Fruit fly (Drosophila melanogaster) whole organism, wandering third instar larva: ENCODE data around the gene CG3407.

Source experiments
- CG32264 ChIP-seq: fragments of 200-800 bp; sonication (Bioruptor generic); optimal IDR thresholded peaks from 2 replicates; lab custom pipeline; 2016; ENCODE audit warnings: missing biosample characterization, missing genetic modification characterization
- CG9705 ChIP-seq: fragments of 200-800 bp; sonication (Bioruptor generic); optimal IDR thresholded peaks from 2 replicates; lab custom pipeline; 2018; ENCODE audit warnings: missing biosample characterization, mild to moderate bottlenecking, missing genetic modification characterization
- CrebA ChIP-seq: fragments of 200-800 bp; sonication (Bioruptor generic); optimal IDR thresholded peaks from 2 replicates; lab custom pipeline; 2016; ENCODE audit warnings: missing biosample characterization, mild to moderate bottlenecking, missing genetic modification characterization, borderline replicate concordance
- Dfd ChIP-seq: fragments of >200 bp; optimal IDR thresholded peaks from 2 replicates; lab custom pipeline; 2017; ENCODE audit warnings: missing biosample characterization, missing genetic modification characterization
- GATAd ChIP-seq: sonication (Bioruptor generic); optimal IDR thresholded peaks from 2 replicates; lab custom pipeline; 2016; ENCODE audit warnings: missing biosample characterization, missing genetic modification characterization
- HLH106 ChIP-seq: fragments of 200-800 bp; optimal IDR thresholded peaks from 3 replicates; lab custom pipeline; 2019; ENCODE audit warnings: missing biosample characterization, mild to moderate bottlenecking, missing genetic modification characterization, moderate library complexity
- Hnf4 ChIP-seq: fragments of 200-800 bp; sonication (Bioruptor generic); optimal IDR thresholded peaks from 2 replicates; lab custom pipeline; 2016; ENCODE audit warnings: missing biosample characterization, mild to moderate bottlenecking, missing genetic modification characterization
- Hr78 ChIP-seq: fragments of >200 bp; optimal IDR thresholded peaks from 2 replicates; lab custom pipeline; 2017; ENCODE audit warnings: missing biosample characterization, missing genetic modification characterization
- Mio ChIP-seq: sonication (Bioruptor generic); optimal IDR thresholded peaks from 2 replicates; lab custom pipeline; 2016; ENCODE audit warnings: missing biosample characterization, missing genetic modification characterization
- Myc ChIP-seq: fragments of >200 bp; optimal IDR thresholded peaks from 2 replicates; lab custom pipeline; 2017
- N ChIP-seq: fragments of >200 bp; optimal IDR thresholded peaks from 2 replicates; lab custom pipeline; 2018; ENCODE audit warnings: missing biosample characterization, missing external identifiers, missing genetic modification characterization
- Rel ChIP-seq, 2 experiments: fragments of 200-800 bp; sonication (Bioruptor generic) in 1 of 2; optimal IDR thresholded peaks; 2 replicates in 1 of 2; 3 replicates in 1 of 2; lab custom pipeline; 2016 to 2019; ENCODE audit warnings: mild to moderate bottlenecking in 2 of 2, missing biosample characterization in 2 of 2, missing genetic modification characterization in 2 of 2, moderate library complexity in 1 of 2
- Sp1 ChIP-seq: fragments of 200-800 bp; sonication (Bioruptor generic); optimal IDR thresholded peaks from 3 replicates; lab custom pipeline; 2019; ENCODE audit warnings: missing biosample characterization, mild to moderate bottlenecking, missing genetic modification characterization, moderate library complexity
- Vsx2 ChIP-seq: fragments of 200-300, 225-300 bp; sonication (Bioruptor generic); optimal IDR thresholded peaks from 2 replicates; lab custom pipeline; 2018; ENCODE audit warnings: missing biosample characterization, missing genetic modification characterization; ENCODE audit not compliant: partially characterized antibody
- br ChIP-seq: fragments of 200-800 bp; sonication (Bioruptor generic); optimal IDR thresholded peaks from 2 replicates; lab custom pipeline; 2016; ENCODE audit warnings: missing biosample characterization, missing genetic modification characterization
- brk ChIP-seq: fragments of 200-800 bp; sonication (Bioruptor generic); optimal IDR thresholded peaks from 2 replicates; lab custom pipeline; 2016; ENCODE audit warnings: missing biosample characterization, mild to moderate bottlenecking, missing genetic modification characterization
- dl ChIP-seq, 2 experiments: fragments of 175-275, 200-275 bp in 1 of 2; fragments of 200-275 bp in 1 of 2; sonication (Bioruptor generic); optimal IDR thresholded peaks; lab custom pipeline; 2018; ENCODE audit warnings: mild to moderate bottlenecking in 2 of 2, missing biosample characterization in 2 of 2, missing genetic modification characterization in 2 of 2, moderate library complexity in 2 of 2; ENCODE audit not compliant: partially characterized antibody in 2 of 2, insufficient read depth in 1 of 2
- dmrt93B ChIP-seq: fragments of 200-800 bp; sonication (Bioruptor generic); optimal IDR thresholded peaks from 2 replicates; lab custom pipeline; 2018; ENCODE audit warnings: missing biosample characterization, mild to moderate bottlenecking, missing genetic modification characterization
- dsf ChIP-seq: sonication (Bioruptor generic); optimal IDR thresholded peaks from 2 replicates; lab custom pipeline; 2016; ENCODE audit warnings: missing biosample characterization, missing genetic modification characterization, borderline replicate concordance
- foxo ChIP-seq, 2 experiments: fragments of 200-800 bp; sonication (Bioruptor generic); optimal IDR thresholded peaks; 2 replicates in 1 of 2; 3 replicates in 1 of 2; lab custom pipeline; 2016 to 2017; ENCODE audit warnings: missing biosample characterization in 2 of 2, missing genetic modification characterization in 2 of 2
- fru ChIP-seq: fragments of 200-800 bp; sonication (Bioruptor generic); optimal IDR thresholded peaks from 3 replicates; lab custom pipeline; 2016; ENCODE audit warnings: missing biosample characterization, mild to moderate bottlenecking, missing genetic modification characterization
- h ChIP-seq: fragments of 200-800 bp; sonication (Bioruptor generic); optimal IDR thresholded peaks from 3 replicates; lab custom pipeline; 2016; ENCODE audit warnings: missing biosample characterization, mild to moderate bottlenecking, missing genetic modification characterization
- lola ChIP-seq: fragments of >200 bp; optimal IDR thresholded peaks from 2 replicates; lab custom pipeline; 2017; ENCODE audit warnings: missing biosample characterization, missing genetic modification characterization
- pan ChIP-seq: fragments of >200 bp; optimal IDR thresholded peaks from 2 replicates; lab custom pipeline; 2017
- psq ChIP-seq: fragments of 200-800 bp; sonication (Bioruptor generic); optimal IDR thresholded peaks from 3 replicates; lab custom pipeline; 2017; ENCODE audit warnings: missing biosample characterization, mild to moderate bottlenecking, missing genetic modification characterization, moderate library complexity
- rgr ChIP-seq: fragments of 200-800 bp; sonication (Bioruptor generic); optimal IDR thresholded peaks from 3 replicates; lab custom pipeline; 2016; ENCODE audit warnings: missing biosample characterization, mild to moderate bottlenecking, missing genetic modification characterization
- sage ChIP-seq: fragments of 200-800 bp; sonication (Bioruptor generic); optimal IDR thresholded peaks from 2 replicates; lab custom pipeline; 2016; ENCODE audit warnings: missing biosample characterization, mild to moderate bottlenecking, missing genetic modification characterization
- sv ChIP-seq: fragments of 200-800 bp; sonication (Bioruptor generic); optimal IDR thresholded peaks from 3 replicates; lab custom pipeline; 2016; ENCODE audit warnings: missing biosample characterization, missing genetic modification characterization
- tai ChIP-seq: sonication (Bioruptor generic); optimal IDR thresholded peaks from 2 replicates; lab custom pipeline; 2016; ENCODE audit warnings: missing biosample characterization, missing genetic modification characterization
- usp ChIP-seq: fragments of >200 bp; optimal IDR thresholded peaks from 2 replicates; lab custom pipeline; 2017; ENCODE audit warnings: missing biosample characterization, missing genetic modification characterization
- woc ChIP-seq: sonication (Bioruptor generic); optimal IDR thresholded peaks from 2 replicates; lab custom pipeline; 2016; ENCODE audit warnings: missing biosample characterization, mild to moderate bottlenecking, missing genetic modification characterization

The CG3407 gene

dm6 chr2L:3852120-3852519, 38.9 kb upstream of the CG3407 start:
- TF ChIP-seq lola (GFP tag; lab: Kevin White, UChicago): no peak
- TF ChIP-seq dmrt93B (GFP tag; lab: Kevin White, UChicago): no peak
- peak in 1 of 2 experiments; percentile 35 for TF ChIP-seq foxo (GFP tag; optimal IDR thresholded peaks at IDR 0.05; lab: Kevin White, UChicago)
- TF ChIP-seq Hr78 (GFP tag; lab: Kevin White, UChicago): no peak
- no peak for TF ChIP-seq Myc (lab: Kevin White, UChicago)
- TF ChIP-seq CG32264 (GFP tag; lab: Kevin White, UChicago): no peak
- peak; percentile 36 for TF ChIP-seq HLH106 (tag; lab: Kevin White, UChicago)
- peak; percentile 7 for TF ChIP-seq Hnf4 (GFP tag; lab: Kevin White, UChicago)
- peak; percentile 28 for TF ChIP-seq h
- no peak for TF ChIP-seq dl (GFP tag; optimal IDR thresholded peaks at IDR 0.05; lab: Kevin White, UChicago; ENCODE audit: insufficient read depth in 1 of 2, partially characterized antibody in 2 of 2)
- no peak for TF ChIP-seq br (GFP tag; lab: Kevin White, UChicago)
- no peak for TF ChIP-seq usp (GFP tag; lab: Kevin White, UChicago)
- TF ChIP-seq rgr (GFP tag; lab: Kevin White, UChicago): peak; percentile 4
- TF ChIP-seq fru (GFP tag; lab: Kevin White, UChicago): peak; percentile 6
- TF ChIP-seq Dfd (GFP tag; lab: Kevin White, UChicago): no peak
- no peak for TF ChIP-seq Rel (GFP tag; optimal IDR thresholded peaks at IDR 0.05; lab: Kevin White, UChicago)
- TF ChIP-seq Rel (tag; optimal IDR thresholded peaks at IDR 0.05; lab: Kevin White, UChicago): no peak

dm6 chr2L:3851308-3851707, 38.1 kb upstream of the CG3407 start:
- TF ChIP-seq sv (GFP tag; lab: Kevin White, UChicago) (no peak), woc (GFP tag; lab: Kevin White, UChicago) (no peak), fru (GFP tag; lab: Kevin White, UChicago) (no peak), HLH106 (tag; lab: Kevin White, UChicago) (no peak), sage (no peak), lola (GFP tag; lab: Kevin White, UChicago) (no peak), foxo (GFP tag; optimal IDR thresholded peaks at IDR 0.05; lab: Kevin White, UChicago) (no peak), Vsx2 (GFP tag; lab: Kevin White, UChicago) (no peak), CG32264 (GFP tag; lab: Kevin White, UChicago) (no peak), Mio (GFP tag; lab: Kevin White, UChicago) (no peak), Hr78 (GFP tag; lab: Kevin White, UChicago) (no peak), Myc (lab: Kevin White, UChicago) (no peak)

dm6 chr2L:3847908-3848307, 34.7 kb upstream of the CG3407 start:
- TF ChIP-seq HLH106 (tag; lab: Kevin White, UChicago) (peak; percentile 18), CG9705 (GFP tag; lab: Kevin White, UChicago) (no peak)

dm6 chr2L:3846520-3846919, 33.3 kb upstream of the CG3407 start:
- TF ChIP-seq Mio (GFP tag; lab: Kevin White, UChicago) (no peak), dl (GFP tag; optimal IDR thresholded peaks at IDR 0.05; lab: Kevin White, UChicago; ENCODE audit: insufficient read depth in 1 of 2, partially characterized antibody in 2 of 2) (no peak), CG32264 (GFP tag; lab: Kevin White, UChicago) (no peak), Myc (lab: Kevin White, UChicago) (no peak), dmrt93B (GFP tag; lab: Kevin White, UChicago) (no peak), psq (GFP tag; lab: Kevin White, UChicago) (no peak), Sp1 (no peak), brk (GFP tag; lab: Kevin White, UChicago) (no peak), tai (GFP tag; lab: Kevin White, UChicago) (no peak), Rel (GFP tag; optimal IDR thresholded peaks at IDR 0.05; lab: Kevin White, UChicago) (no peak), Rel (tag; optimal IDR thresholded peaks at IDR 0.05; lab: Kevin White, UChicago) (no peak)

- TF ChIP-seq dmrt93B (GFP tag; lab: Kevin White, UChicago): no peak
- no peak for TF ChIP-seq brk (GFP tag; lab: Kevin White, UChicago)
- TF ChIP-seq tai (GFP tag; lab: Kevin White, UChicago): no peak
- no peak for TF ChIP-seq Sp1
- no peak for TF ChIP-seq CG32264 (GFP tag; lab: Kevin White, UChicago)
- TF ChIP-seq sage: no peak
- no peak for TF ChIP-seq N (GFP tag; lab: Kevin White, UChicago)
- TF ChIP-seq usp (GFP tag; lab: Kevin White, UChicago): no peak
- no peak for TF ChIP-seq pan (lab: Kevin White, UChicago)
- TF ChIP-seq h: no peak
- TF ChIP-seq CrebA (GFP tag; lab: Kevin White, UChicago): no peak
- TF ChIP-seq dsf (GFP tag; lab: Kevin White, UChicago): no peak
- TF ChIP-seq psq (GFP tag; lab: Kevin White, UChicago): no peak
- TF ChIP-seq GATAd: no peak
- no peak for TF ChIP-seq Dfd (GFP tag; lab: Kevin White, UChicago)
- TF ChIP-seq rgr (GFP tag; lab: Kevin White, UChicago): no peak
- no peak for TF ChIP-seq HLH106 (tag; lab: Kevin White, UChicago)
Measured at dm6 chr2L:3844898-3845713, 31.9 kb upstream of the CG3407 start.
